Worm (Caenorhabditis elegans) whole organism, mixed stage, embryonic: Measurements from ENCODE around the gene F23B12.1.

Experiments
- blmp-1 ChIP-seq: fragments of 150-350 bp; optimal IDR thresholded peaks from 2 replicates; lab custom pipeline; 2014; ENCODE audit warnings: missing biosample characterization, missing genetic modification characterization
- lin-13 ChIP-seq: fragments of 150-350 bp; optimal IDR thresholded peaks from 2 replicates; lab custom pipeline; 2014; ENCODE audit warnings: missing biosample characterization, missing genetic modification characterization
- mls-2 ChIP-seq: sonication (generic microtip); optimal IDR thresholded peaks from 2 replicates; lab custom pipeline; 2016; ENCODE audit warnings: mild to moderate bottlenecking, missing genetic modification characterization, moderate library complexity, missing compliant biosample characterization
- nhr-12 ChIP-seq: fragments of 150-350 bp; optimal IDR thresholded peaks from 2 replicates; lab custom pipeline; 2014; ENCODE audit warnings: missing biosample characterization, missing genetic modification characterization
- nhr-28 ChIP-seq: fragments of 150-350 bp; optimal IDR thresholded peaks from 2 replicates; lab custom pipeline; 2014; ENCODE audit warnings: missing biosample characterization, missing genetic modification characterization

DNA sequence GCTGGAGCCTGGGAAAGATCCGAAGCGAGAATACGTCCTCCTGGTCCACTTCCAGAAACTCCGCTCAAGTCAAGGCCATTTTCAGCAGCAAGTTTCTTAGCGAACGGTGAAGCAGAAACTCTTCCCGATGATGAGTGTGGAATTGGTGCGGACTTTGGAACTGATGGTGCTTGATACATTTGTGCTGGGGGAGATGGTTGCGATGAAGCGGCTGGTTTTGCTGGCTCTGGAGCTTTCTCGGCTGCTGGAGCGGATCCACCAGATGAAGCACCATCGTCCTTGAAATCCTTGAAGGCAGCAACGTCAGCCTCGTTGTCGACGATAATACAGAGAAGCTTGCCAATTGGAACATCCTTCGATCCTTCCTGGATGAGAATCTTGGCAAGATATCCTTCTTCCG lies 17.5 kb downstream of the F23B12.1 start:
- TF ChIP-seq mls-2 (tag; lab: Kevin White, UChicago) (no peak), nhr-28 (tag; lab: Kevin White, UChicago) (no peak), blmp-1 (tag; lab: Kevin White, UChicago) (no peak), nhr-12 (tag; lab: Kevin White, UChicago) (no peak), lin-13 (tag; lab: Kevin White, UChicago) (no peak)
